Worm (Caenorhabditis elegans) whole organism, L3 larva: ENCODE measurements around the gene Y116A8C.27.

Experiments used
- ZK546.5 ChIP-seq: sonication (generic microtip); optimal IDR thresholded peaks from 2 replicates; lab custom pipeline; 2017; ENCODE audit warnings: missing biosample characterization, missing genetic modification characterization
- fos-1 ChIP-seq: fragments of 150-350 bp; optimal IDR thresholded peaks from 2 replicates; lab custom pipeline; 2014; ENCODE audit warnings: missing biosample characterization, missing genetic modification characterization
- nhr-25 ChIP-seq: sonication (generic microtip); optimal IDR thresholded peaks from 2 replicates; lab custom pipeline; 2017; ENCODE audit warnings: missing biosample characterization, missing genetic modification characterization
- nhr-28 ChIP-seq: fragments of 150-350 bp; optimal IDR thresholded peaks from 2 replicates; lab custom pipeline; 2014; ENCODE audit warnings: missing biosample characterization, missing genetic modification characterization
- nhr-76 ChIP-seq: fragments of 150-350 bp; sonication (generic microtip); optimal IDR thresholded peaks from 5 replicates; lab custom pipeline; 2014; ENCODE audit warnings: missing biosample characterization, missing genetic modification characterization
- unc-39 ChIP-seq: sonication (generic microtip); optimal IDR thresholded peaks from 4 replicates; lab custom pipeline; 2017; ENCODE audit warnings: missing biosample characterization, missing genetic modification characterization
- zag-1 ChIP-seq: fragments of 150-350 bp; optimal IDR thresholded peaks from 2 replicates; lab custom pipeline; 2014; ENCODE audit warnings: missing biosample characterization, missing genetic modification characterization

ce11 chrIV:17126512-17126911 lies 30.4 kb upstream of the Y116A8C.27 start:
- TF ChIP-seq nhr-76 (tag; lab: Kevin White, UChicago) (no peak), nhr-25 (tag; lab: Kevin White, UChicago) (no peak), unc-39 (tag; lab: Kevin White, UChicago) (no peak), ZK546.5 (tag; lab: Kevin White, UChicago) (no peak), zag-1 (tag; lab: Kevin White, UChicago) (no peak), fos-1 (tag; lab: Kevin White, UChicago) (no peak), nhr-28 (tag; lab: Kevin White, UChicago) (no peak)
